Worm (Caenorhabditis elegans) whole organism, mixed stage, embryonic: ENCODE results near the gene smcl-1.

Source experiments
- ceh-43 ChIP-seq: fragments of 200-800 bp; sonication (Bioruptor generic); optimal IDR thresholded peaks from 2 replicates; lab custom pipeline; 2018; ENCODE audit warnings: mild to moderate bottlenecking, missing genetic modification characterization, moderate library complexity, missing compliant biosample characterization
- ces-1 ChIP-seq: fragments of 150-350 bp; optimal IDR thresholded peaks from 2 replicates; lab custom pipeline; 2014; ENCODE audit warnings: missing biosample characterization, missing genetic modification reagents, missing genetic modification characterization
- elt-1 ChIP-seq: sonication (generic microtip); optimal IDR thresholded peaks from 2 replicates; lab custom pipeline; 2017; ENCODE audit warnings: missing genetic modification characterization, mild to moderate bottlenecking, missing compliant biosample characterization, antibody characterized with exemption, moderate library complexity, borderline replicate concordance; ENCODE audit not compliant: insufficient read depth
- elt-3 ChIP-seq: fragments of 150-350 bp; optimal IDR thresholded peaks from 2 replicates; lab custom pipeline; 2014; ENCODE audit warnings: missing biosample characterization, missing genetic modification characterization
- lin-13 ChIP-seq: fragments of 150-350 bp; optimal IDR thresholded peaks from 2 replicates; lab custom pipeline; 2014; ENCODE audit warnings: missing biosample characterization, missing genetic modification characterization
- lin-32 ChIP-seq: fragments of 200-800 bp; sonication (Bioruptor generic); optimal IDR thresholded peaks from 2 replicates; lab custom pipeline; 2018; ENCODE audit warnings: mild to moderate bottlenecking, missing genetic modification characterization, missing compliant biosample characterization
- lsy-2 ChIP-seq: fragments of 150-350 bp; optimal IDR thresholded peaks from 2 replicates; lab custom pipeline; 2014; ENCODE audit warnings: missing biosample characterization, missing genetic modification characterization
- mep-1 ChIP-seq: fragments of 150-350 bp; optimal IDR thresholded peaks from 2 replicates; lab custom pipeline; 2017; ENCODE audit warnings: missing biosample characterization, missing genetic modification reagents, missing genetic modification characterization, inconsistent platforms
- nhr-12 ChIP-seq: fragments of 150-350 bp; optimal IDR thresholded peaks from 2 replicates; lab custom pipeline; 2014; ENCODE audit warnings: missing biosample characterization, missing genetic modification characterization
- nhr-2 ChIP-seq: fragments of 150-350 bp; optimal IDR thresholded peaks from 2 replicates; lab custom pipeline; 2014; ENCODE audit warnings: missing biosample characterization, missing genetic modification characterization
- nhr-76 ChIP-seq: sonication (generic microtip); optimal IDR thresholded peaks from 2 replicates; lab custom pipeline; 2017; ENCODE audit warnings: missing biosample characterization, missing genetic modification characterization
- snpc-4 ChIP-seq: fragments of 150-350 bp; optimal IDR thresholded peaks from 2 replicates; lab custom pipeline; 2014; ENCODE audit warnings: missing biosample characterization, missing genetic modification characterization
- unc-62 ChIP-seq: fragments of 150-350 bp; optimal IDR thresholded peaks from 2 replicates; lab custom pipeline; 2014; ENCODE audit warnings: missing biosample characterization, missing genetic modification reagents, missing genetic modification characterization
- ztf-11 ChIP-seq: fragments of 150-350 bp; optimal IDR thresholded peaks from 2 replicates; lab custom pipeline; 2014; ENCODE audit warnings: missing biosample characterization, missing genetic modification characterization

- TF ChIP-seq snpc-4 (tag; lab: Kevin White, UChicago) = no peak
- TF ChIP-seq elt-3 (tag; lab: Kevin White, UChicago) = no peak
- no peak for TF ChIP-seq unc-62 (GFP tag; lab: Kevin White, UChicago)
- no peak for TF ChIP-seq lsy-2 (tag; lab: Kevin White, UChicago)
- TF ChIP-seq ces-1 = no peak
- no peak for TF ChIP-seq ztf-11 (tag; lab: Kevin White, UChicago)
- TF ChIP-seq nhr-12 (tag; lab: Kevin White, UChicago) = no peak
- TF ChIP-seq nhr-76 (tag; lab: Kevin White, UChicago) = no peak
- TF ChIP-seq nhr-2 (tag; lab: Kevin White, UChicago) = no peak
- no peak for TF ChIP-seq lin-13
- no peak for TF ChIP-seq ceh-43
- no peak for TF ChIP-seq lin-32
- TF ChIP-seq mep-1 (tag; lab: Kevin White, UChicago) = no peak
- TF ChIP-seq elt-1 (tag; lab: Kevin White, UChicago) = no peak
These were observed 7.0 kb downstream of the smcl-1 start, which contains the start of gene C44C10.15 for ce11 chrX:11700263-11700662.
